Worm (Caenorhabditis elegans) whole organism, L4 larva: ENCODE measurements around the gene C08B6.14.

Source experiments
- aly-2 ChIP-seq: sonication (generic microtip); optimal IDR thresholded peaks from 2 replicates; lab custom pipeline; 2018; ENCODE audit warnings: missing biosample characterization, missing genetic modification characterization
- ceh-82 ChIP-seq: sonication (generic microtip); optimal IDR thresholded peaks from 2 replicates; lab custom pipeline; 2017; ENCODE audit warnings: missing biosample characterization, missing genetic modification characterization
- nhr-237 ChIP-seq: sonication (generic microtip); optimal IDR thresholded peaks from 2 replicates; lab custom pipeline; 2017; ENCODE audit warnings: missing biosample characterization, missing genetic modification characterization
- nhr-48 ChIP-seq: sonication (generic microtip); optimal IDR thresholded peaks from 2 replicates; lab custom pipeline; 2016; ENCODE audit warnings: mild to moderate bottlenecking, missing genetic modification characterization, missing compliant biosample characterization
- pha-4 ChIP-seq, 2 experiments: fragments of 150-350 bp in 1 of 2; fragments of 200-800 bp in 1 of 2; sonication (Bioruptor generic) in 1 of 2; IDR thresholded peaks in 1 of 2; optimal IDR thresholded peaks in 1 of 2; 2 replicates each; pipeline versions ENCODE4 v1.3.6 to Lab custom; 2014 to 2022; ENCODE audit warnings: missing genetic modification characterization in 2 of 2, missing genetic modification reagents in 2 of 2, missing biosample characterization in 1 of 2, missing compliant biosample characterization in 1 of 2
- unc-130 ChIP-seq: sonication (generic microtip); optimal IDR thresholded peaks from 2 replicates; lab custom pipeline; 2016; ENCODE audit warnings: missing genetic modification reagents, missing genetic modification characterization, missing compliant biosample characterization

ce11 chrV:10051855-10052254 is 50.0 kb downstream of the C08B6.14 start, which contains the start of gene str-118:
- TF ChIP-seq ceh-82 (tag; lab: Kevin White, UChicago) (no peak), nhr-237 (no peak), unc-130 (GFP tag; lab: Kevin White, UChicago) (no peak), pha-4 (GFP tag; IDR thresholded peaks at IDR 0.05; lab: Robert Waterston, UW) (no peak), pha-4 (tag; optimal IDR thresholded peaks at IDR 0.05; lab: Kevin White, UChicago) (no peak), nhr-48 (tag; lab: Kevin White, UChicago) (no peak), aly-2 (tag; lab: Kevin White, UChicago) (no peak)
